Worm (Caenorhabditis elegans) whole organism, L4/young adult: Measurements from ENCODE around the gene snpc-3.1.

ENCODE experiments used
- dao-5 ChIP-seq: sonication (generic microtip); optimal IDR thresholded peaks from 2 replicates; lab custom pipeline; 2016; ENCODE audit warnings: missing genotype, missing genetic modification characterization, moderate library complexity, missing compliant biosample characterization
- him-1 ChIP-seq: sonication (generic microtip); optimal IDR thresholded peaks from 2 replicates; lab custom pipeline; 2016; ENCODE audit warnings: missing genotype, missing genetic modification reagents, missing genetic modification characterization, missing compliant biosample characterization

ce11 chrIV:5476468-5476867 is 9.6 kb downstream of the snpc-3.1 start, which contains the start of gene T11F8.4:
- TF ChIP-seq him-1 = no peak
- TF ChIP-seq dao-5 (tag; lab: Kevin White, UChicago) = no peak
